Worm (Caenorhabditis elegans): ENCODE measurements around the gene mib-1.

The mib-1 gene

ce11 chrIII:11268532-11268931, 21.9 kb downstream of the mib-1 start:
- TF ChIP-seq cog-1 (tag; optimal IDR thresholded peaks at IDR 0.05) = no peak
- no peak for TF ChIP-seq ref-1 (GFP tag; conservative IDR thresholded peaks at IDR 0.05)
- no peak for TF ChIP-seq klf-2 (GFP tag; conservative IDR thresholded peaks at IDR 0.05)
- TF ChIP-seq T22C8.4 (GFP tag; IDR thresholded peaks at IDR 0.05) = no peak
- no peak for TF ChIP-seq med-1 (GFP tag; optimal IDR thresholded peaks at IDR 0.05; ENCODE audit: insufficient read depth)
- no peak for TF ChIP-seq tab-1 (GFP tag; IDR thresholded peaks at IDR 0.05)

- TF ChIP-seq ztf-23 (GFP tag; IDR thresholded peaks at IDR 0.05) = no peak
- TF ChIP-seq ztf-29 (GFP tag; IDR thresholded peaks at IDR 0.05) = no peak
- TF ChIP-seq ref-1 (GFP tag; conservative IDR thresholded peaks at IDR 0.05) = no peak
- no peak for TF ChIP-seq med-1 (GFP tag; optimal IDR thresholded peaks at IDR 0.05; ENCODE audit: insufficient read depth)
- no peak for TF ChIP-seq tab-1 (GFP tag; IDR thresholded peaks at IDR 0.05)
- TF ChIP-seq T22C8.4 (GFP tag; IDR thresholded peaks at IDR 0.05) = no peak
- TF ChIP-seq klf-2 (GFP tag; conservative IDR thresholded peaks at IDR 0.05) = no peak
- no peak for TF ChIP-seq cog-1 (tag; optimal IDR thresholded peaks at IDR 0.05)
- no peak for TF ChIP-seq flt-1 (GFP tag; IDR thresholded peaks at IDR 0.05)
Measured at ce11 chrIII:11267372-11267771, 23.1 kb downstream of the mib-1 start.

DNA sequence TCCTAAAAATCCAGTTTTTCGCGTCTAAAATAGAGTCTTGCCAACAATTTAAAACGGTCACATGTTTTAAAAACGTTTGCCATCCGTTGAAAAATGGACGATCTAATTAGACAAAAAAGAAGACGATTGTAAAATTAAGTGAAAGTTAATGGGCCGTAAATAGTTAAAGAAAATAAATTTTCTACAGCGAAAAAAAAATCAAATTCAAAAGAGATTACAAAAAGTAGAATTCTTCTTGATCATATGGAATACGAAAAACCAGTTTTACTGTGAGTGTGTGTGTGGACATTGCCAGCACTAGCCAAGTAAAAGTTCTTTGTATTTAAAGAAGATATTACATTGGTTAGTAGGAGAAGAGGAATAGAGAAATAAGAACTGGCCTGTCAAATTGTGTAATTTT, 28.4 kb downstream of the mib-1 start:
- TF ChIP-seq flt-1 (GFP tag; IDR thresholded peaks at IDR 0.05) (no peak), klf-2 (GFP tag; conservative IDR thresholded peaks at IDR 0.05) (no peak), cog-1 (tag; optimal IDR thresholded peaks at IDR 0.05) (no peak), ztf-23 (GFP tag; IDR thresholded peaks at IDR 0.05) (no peak), ztf-29 (GFP tag; IDR thresholded peaks at IDR 0.05) (no peak), T22C8.4 (GFP tag; IDR thresholded peaks at IDR 0.05) (no peak), med-1 (GFP tag; optimal IDR thresholded peaks at IDR 0.05; ENCODE audit: insufficient read depth) (no peak), tab-1 (GFP tag; IDR thresholded peaks at IDR 0.05) (no peak), ref-1 (GFP tag; conservative IDR thresholded peaks at IDR 0.05) (no peak)

ce11 chrIII:11255072-11255471, 35.4 kb downstream of the mib-1 start:
- no peak for TF ChIP-seq ref-1 (GFP tag; conservative IDR thresholded peaks at IDR 0.05)

- TF ChIP-seq klf-2 (GFP tag; conservative IDR thresholded peaks at IDR 0.05) (no peak), med-1 (GFP tag; optimal IDR thresholded peaks at IDR 0.05; ENCODE audit: insufficient read depth) (no peak), cog-1 (tag; optimal IDR thresholded peaks at IDR 0.05) (no peak), T22C8.4 (GFP tag; IDR thresholded peaks at IDR 0.05) (no peak), flt-1 (GFP tag; IDR thresholded peaks at IDR 0.05) (no peak), ref-1 (GFP tag; conservative IDR thresholded peaks at IDR 0.05) (no peak), ztf-29 (GFP tag; IDR thresholded peaks at IDR 0.05) (no peak)
Measured at ce11 chrIII:11251718-11252441, 38.6 kb downstream of the mib-1 start, which contains the start of gene Y47D3A.32. Gene Y47D3A.32 (plus strand): TSS chrIII:11252391.

DNA sequence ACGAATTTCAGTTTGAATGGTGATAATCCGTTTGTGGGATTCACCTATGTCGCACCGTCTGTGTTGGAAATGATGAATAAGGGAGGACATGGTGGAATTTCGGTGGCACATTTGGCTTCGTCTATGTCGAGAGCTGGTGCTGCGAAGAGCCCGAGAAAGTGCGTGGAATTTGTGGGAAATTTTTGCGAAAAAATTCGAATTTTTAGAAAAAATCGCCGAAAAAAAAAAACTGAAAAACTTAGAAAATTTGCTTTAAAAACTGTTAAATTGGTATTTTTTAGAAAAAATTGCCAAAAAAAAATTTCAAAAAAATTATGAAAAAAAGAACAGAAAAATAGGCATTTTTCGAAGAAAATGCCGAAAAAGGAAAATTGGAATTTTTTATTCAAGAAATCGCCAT, 41.6 kb downstream of the mib-1 start:
- TF ChIP-seq flt-1 (GFP tag; IDR thresholded peaks at IDR 0.05) = no peak
- no peak for TF ChIP-seq med-1 (GFP tag; optimal IDR thresholded peaks at IDR 0.05; ENCODE audit: insufficient read depth)
- no peak for TF ChIP-seq ztf-29 (GFP tag; IDR thresholded peaks at IDR 0.05)
- no peak for TF ChIP-seq klf-2 (GFP tag; conservative IDR thresholded peaks at IDR 0.05)
- TF ChIP-seq tab-1 (GFP tag; IDR thresholded peaks at IDR 0.05) = no peak
- no peak for TF ChIP-seq cog-1 (tag; optimal IDR thresholded peaks at IDR 0.05)
- TF ChIP-seq ref-1 (GFP tag; conservative IDR thresholded peaks at IDR 0.05) = no peak
- no peak for TF ChIP-seq ztf-23 (GFP tag; IDR thresholded peaks at IDR 0.05)
- TF ChIP-seq T22C8.4 (GFP tag; IDR thresholded peaks at IDR 0.05) = no peak

DNA sequence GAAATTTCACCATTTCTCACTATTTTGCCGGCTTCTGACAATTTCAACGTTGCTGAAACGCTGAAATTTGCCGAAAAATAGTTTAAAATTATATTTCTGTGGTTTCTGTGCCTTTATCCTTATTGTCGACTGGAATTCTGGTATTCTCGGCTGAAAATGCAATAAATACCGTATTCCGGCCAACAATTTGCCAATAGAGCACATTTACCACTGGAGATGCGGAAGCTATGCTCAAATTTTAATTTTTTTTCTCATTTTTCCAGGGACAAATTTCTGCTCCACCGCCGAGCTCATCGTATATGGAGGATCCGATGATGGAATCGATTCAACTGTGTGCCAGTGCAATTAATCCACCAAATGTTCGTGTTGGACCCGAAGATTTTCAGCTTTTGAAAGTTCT, 43.9 kb downstream of the mib-1 start:
- no peak for TF ChIP-seq tab-1 (GFP tag; IDR thresholded peaks at IDR 0.05)
- no peak for TF ChIP-seq T22C8.4 (GFP tag; IDR thresholded peaks at IDR 0.05)

DNA sequence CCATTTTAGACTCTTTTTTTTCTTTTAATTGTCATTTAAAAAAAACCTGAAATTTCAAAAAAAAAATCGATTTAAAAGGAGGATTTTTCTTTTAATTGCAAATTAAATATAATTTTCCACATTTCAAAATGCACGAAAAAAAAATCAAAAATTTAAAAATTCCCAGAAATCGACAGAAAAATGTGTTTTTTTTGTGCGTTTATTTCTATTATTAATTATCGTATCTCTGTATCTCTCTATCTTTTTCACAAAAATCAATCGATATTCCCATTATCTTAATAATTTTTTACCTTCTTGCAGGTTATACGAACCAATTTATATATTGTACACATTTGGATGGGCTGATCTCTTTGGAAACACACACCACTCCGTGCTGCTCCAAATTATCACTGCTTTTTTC, 45.7 kb downstream of the mib-1 start, which contains the start of gene rsks-1:
Gene rsks-1, plus strand, starts transcription at position 301 of the 400 bp plus-strand sequence.
- TF ChIP-seq med-1 (GFP tag; optimal IDR thresholded peaks at IDR 0.05; ENCODE audit: insufficient read depth) (no peak), ref-1 (GFP tag; conservative IDR thresholded peaks at IDR 0.05) (no peak), klf-2 (GFP tag; conservative IDR thresholded peaks at IDR 0.05) (no peak), ztf-23 (GFP tag; IDR thresholded peaks at IDR 0.05) (no peak), tab-1 (GFP tag; IDR thresholded peaks at IDR 0.05) (no peak), flt-1 (GFP tag; IDR thresholded peaks at IDR 0.05) (no peak), T22C8.4 (GFP tag; IDR thresholded peaks at IDR 0.05) (no peak), cog-1 (tag; optimal IDR thresholded peaks at IDR 0.05) (no peak), ztf-29 (GFP tag; IDR thresholded peaks at IDR 0.05) (no peak)

ce11 chrIII:11244338-11244737, 46.1 kb downstream of the mib-1 start:
- no peak for TF ChIP-seq T22C8.4 (GFP tag; IDR thresholded peaks at IDR 0.05)
- TF ChIP-seq tab-1 (GFP tag; IDR thresholded peaks at IDR 0.05) = no peak
- no peak for TF ChIP-seq ref-1 (GFP tag; conservative IDR thresholded peaks at IDR 0.05)
- TF ChIP-seq flt-1 (GFP tag; IDR thresholded peaks at IDR 0.05) = no peak
- no peak for TF ChIP-seq ztf-29 (GFP tag; IDR thresholded peaks at IDR 0.05)
- no peak for TF ChIP-seq klf-2 (GFP tag; conservative IDR thresholded peaks at IDR 0.05)
- no peak for TF ChIP-seq cog-1 (tag; optimal IDR thresholded peaks at IDR 0.05)
- no peak for TF ChIP-seq med-1 (GFP tag; optimal IDR thresholded peaks at IDR 0.05; ENCODE audit: insufficient read depth)
- no peak for TF ChIP-seq ztf-23 (GFP tag; IDR thresholded peaks at IDR 0.05)

DNA sequence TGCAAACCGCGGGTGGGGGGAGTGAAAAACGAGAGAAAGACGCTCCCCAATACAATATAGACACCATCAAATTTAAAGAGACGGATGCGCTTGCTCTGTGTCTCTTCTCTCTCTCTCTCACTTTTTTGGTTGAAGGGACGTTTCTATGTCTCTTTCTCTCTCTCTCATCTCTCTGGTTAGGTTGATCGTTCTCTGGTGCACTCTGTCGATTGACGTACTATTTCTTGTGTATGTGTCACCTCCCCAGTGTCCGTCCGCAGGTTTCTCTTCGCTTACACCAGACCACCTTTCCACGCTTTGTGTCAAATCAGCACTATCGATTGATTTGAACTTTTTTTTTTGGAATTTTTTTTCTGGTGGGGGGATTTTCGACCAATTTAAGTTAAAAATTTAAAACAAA, 47.1 kb downstream of the mib-1 start:
- no peak for TF ChIP-seq med-1 (GFP tag; optimal IDR thresholded peaks at IDR 0.05; ENCODE audit: insufficient read depth)
- no peak for TF ChIP-seq ztf-29 (GFP tag; IDR thresholded peaks at IDR 0.05)
- TF ChIP-seq flt-1 (GFP tag; IDR thresholded peaks at IDR 0.05) = no peak
- TF ChIP-seq ref-1 (GFP tag; conservative IDR thresholded peaks at IDR 0.05) = no peak
- TF ChIP-seq klf-2 (GFP tag; conservative IDR thresholded peaks at IDR 0.05) = no peak
- peak; percentile 65 for TF ChIP-seq T22C8.4 (GFP tag; IDR thresholded peaks at IDR 0.05)
- peak; percentile 33 for TF ChIP-seq cog-1 (tag; optimal IDR thresholded peaks at IDR 0.05)

All from whole organism, midembryonic.